Worm (Caenorhabditis elegans) whole organism, young adult: Measurements from ENCODE around the gene cah-1.
A peak's percentile ranks its signal among the peaks of the same experiment; 100 is the strongest.

Experiments used
- T26A5.8 ChIP-seq: sonication (generic microtip); optimal IDR thresholded peaks from 2 replicates; lab custom pipeline; 2016; ENCODE audit warnings: missing genetic modification characterization, missing compliant biosample characterization
- him-1 ChIP-seq: sonication (generic microtip); optimal IDR thresholded peaks from 2 replicates; lab custom pipeline; 2016; ENCODE audit warnings: missing genotype, missing genetic modification reagents, missing genetic modification characterization, missing compliant biosample characterization
- hlh-12 ChIP-seq: sonication (generic microtip); optimal IDR thresholded peaks from 2 replicates; lab custom pipeline; 2016; ENCODE audit warnings: missing genetic modification characterization, missing compliant biosample characterization
- hlh-26 ChIP-seq: fragments of 200-800 bp; sonication (Bioruptor generic); conservative IDR thresholded peaks from 2 replicates; pipeline ENCODE4 v1.3.6; 2022; ENCODE audit warnings: missing genetic modification reagents, missing genetic modification characterization, missing compliant biosample characterization
- hmg-20 ChIP-seq: fragments of 200-800 bp; sonication (Bioruptor generic); IDR thresholded peaks from 2 replicates; pipeline ENCODE4 v1.3.6; 2022; ENCODE audit warnings: missing genetic modification reagents, missing genetic modification characterization, missing compliant biosample characterization
- hsf-1 ChIP-seq: fragments of 200-800 bp; sonication (Bioruptor generic); IDR thresholded peaks from 2 replicates; pipeline ENCODE4 v1.3.6; 2022; ENCODE audit warnings: missing genetic modification reagents, missing genetic modification characterization, missing compliant biosample characterization
- lsl-1 ChIP-seq: fragments of 200-800 bp; sonication (Bioruptor generic); optimal IDR thresholded peaks from 2 replicates; lab custom pipeline; 2018; ENCODE audit warnings: mild to moderate bottlenecking, missing genetic modification characterization, moderate library complexity, missing compliant biosample characterization
- madf-6 ChIP-seq: fragments of 200-800 bp; sonication (Bioruptor generic); IDR thresholded peaks from 2 replicates; pipeline ENCODE4 v1.3.6; 2022; ENCODE audit warnings: missing genetic modification reagents, missing genetic modification characterization, missing compliant biosample characterization
- nfyb-1 ChIP-seq: fragments of 200-800 bp; sonication (Bioruptor generic); IDR thresholded peaks from 2 replicates; pipeline ENCODE4 v1.3.6; 2022; ENCODE audit warnings: missing genetic modification reagents, missing genetic modification characterization, missing compliant biosample characterization
- snpc-1.3 ChIP-seq: sonication (generic microtip); optimal IDR thresholded peaks from 2 replicates; lab custom pipeline; 2017; ENCODE audit warnings: missing genetic modification characterization, mild to moderate bottlenecking, missing compliant biosample characterization, antibody characterized with exemption, moderate library complexity, missing genotype, missing genetic modification reagents; ENCODE audit not compliant: insufficient read depth
- unc-62 ChIP-seq: fragments of 150-350 bp; optimal IDR thresholded peaks from 2 replicates; lab custom pipeline; 2014; ENCODE audit warnings: missing biosample characterization, missing genetic modification reagents, missing genetic modification characterization

- no peak for TF ChIP-seq lsl-1 (GFP tag; lab: Kevin White, UChicago)
- TF ChIP-seq hlh-12 (tag; lab: Kevin White, UChicago), result no peak
- no peak for TF ChIP-seq T26A5.8
- no peak for TF ChIP-seq snpc-1.3
- no peak for TF ChIP-seq unc-62 (GFP tag; lab: Kevin White, UChicago)
- TF ChIP-seq hsf-1 (GFP tag; lab: Robert Waterston, UW), result no peak
- no peak for TF ChIP-seq him-1 (tag; lab: Kevin White, UChicago)
- TF ChIP-seq madf-6 (GFP tag; lab: Robert Waterston, UW), result peak; percentile 57; the same call in 1 of the 2 replicates
- TF ChIP-seq nfyb-1 (GFP tag; lab: Robert Waterston, UW), result no peak
- TF ChIP-seq hlh-26, result no peak
- TF ChIP-seq hmg-20 (GFP tag; lab: Robert Waterston, UW), result no peak
These were observed 23.3 kb upstream of the cah-1 start for ce11 chrIII:5108746-5109145.
